Worm (Caenorhabditis elegans): ENCODE measurements around the gene Y19D2B.1.

DNA sequence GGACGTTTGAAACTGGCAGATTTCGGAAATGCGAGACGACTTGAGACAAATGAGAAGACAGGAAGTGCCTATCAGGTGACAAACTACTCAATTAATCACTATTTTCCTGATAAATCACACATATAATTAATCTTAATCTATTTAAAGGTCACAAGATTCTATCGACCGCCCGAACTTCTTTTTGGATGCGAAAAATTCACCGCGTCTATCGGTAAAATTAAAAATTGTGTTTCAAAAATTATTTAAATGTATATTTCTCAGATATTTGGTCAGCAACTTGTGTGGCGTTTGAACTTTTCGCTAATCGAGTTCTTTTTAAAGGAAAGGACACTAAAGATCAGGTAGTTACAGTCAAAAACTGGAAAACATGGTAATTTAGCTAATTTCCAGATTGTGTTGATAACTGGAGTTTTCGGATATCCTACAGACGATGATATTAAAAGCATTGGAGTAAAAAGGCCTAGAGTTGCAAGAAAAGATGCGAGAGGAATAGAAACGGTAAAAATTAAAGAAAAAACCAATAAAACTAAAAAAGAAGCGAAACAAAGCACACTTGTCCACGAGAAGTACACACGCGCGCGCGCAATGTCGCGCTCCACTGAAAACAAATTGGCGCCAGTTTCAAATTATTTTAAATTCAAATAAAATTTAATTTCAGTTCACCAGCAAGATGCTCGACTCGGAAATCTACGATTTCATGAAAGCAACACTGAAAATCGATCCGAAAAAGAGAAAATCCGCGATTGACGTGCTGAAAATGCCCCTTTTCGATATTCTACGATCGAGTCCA, 25.7 kb upstream of the Y19D2B.1 start:
- TF ChIP-seq tbx-11 (GFP tag; IDR thresholded peaks at IDR 0.05) (no peak), ama-1 (optimal IDR thresholded peaks at IDR 0.05) (no peak)

Measured in whole organism, early embryonic.